Worm (Caenorhabditis elegans) whole organism, L4/young adult: ENCODE data around the gene sqst-2.

Source experiments
- dao-5 ChIP-seq: sonication (generic microtip); optimal IDR thresholded peaks from 2 replicates; lab custom pipeline; 2016; ENCODE audit warnings: missing genotype, missing genetic modification characterization, moderate library complexity, missing compliant biosample characterization
- him-1 ChIP-seq: sonication (generic microtip); optimal IDR thresholded peaks from 2 replicates; lab custom pipeline; 2016; ENCODE audit warnings: missing genotype, missing genetic modification reagents, missing genetic modification characterization, missing compliant biosample characterization

DNA sequence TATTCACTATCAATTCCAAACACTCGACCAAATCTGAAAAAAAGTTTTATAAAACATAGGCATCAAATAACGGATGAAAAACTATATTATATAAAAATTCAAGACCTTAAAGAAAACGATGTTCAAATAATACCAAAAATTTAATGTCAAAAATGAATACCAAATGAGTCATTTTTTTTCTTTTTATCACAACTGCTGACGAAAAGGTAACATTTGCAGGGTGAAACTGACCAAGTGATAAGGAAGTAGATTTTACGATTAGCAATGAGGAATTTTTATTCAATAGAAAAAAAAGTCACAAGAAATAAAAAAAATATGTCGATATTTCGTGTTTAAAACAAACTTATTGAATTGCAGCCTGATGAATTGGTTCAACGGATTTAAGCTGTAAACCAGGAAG is 42.9 kb downstream of the sqst-2 start, which contains the start of gene C06E4.8:
- TF ChIP-seq him-1: no peak
- TF ChIP-seq dao-5 (tag; lab: Kevin White, UChicago): no peak
